Fruit fly (Drosophila melanogaster): ENCODE data around the gene CG32486.
A peak's percentile ranks its signal among the peaks of the same experiment; 100 is the strongest.

CG32486 gene

dm6 chr3L:3036951-3037586 is 33.6 kb downstream of the CG32486 start (continued):
- TF ChIP-seq ATbp (GFP tag; optimal IDR thresholded peaks at IDR 0.05) (no peak), zfh1 (GFP tag; IDR thresholded peaks at IDR 0.05) (no peak), HLH54F (GFP tag; optimal IDR thresholded peaks at IDR 0.05) (no peak), CG14965 (GFP tag; optimal IDR thresholded peaks at IDR 0.05; ENCODE audit: borderline replicate concordance) (no peak), ftz-f1 (GFP tag; optimal IDR thresholded peaks at IDR 0.05) (peak; percentile 76), D19B (GFP tag; optimal IDR thresholded peaks at IDR 0.05) (peak; percentile 73), CG42726 (GFP tag; IDR thresholded peaks at IDR 0.05; ENCODE audit: partially characterized antibody) (peak; percentile 22; the same call in 1 of the 2 replicates), CG12236 (GFP tag; optimal IDR thresholded peaks at IDR 0.05) (no peak), Lpt (GFP tag; optimal IDR thresholded peaks at IDR 0.05) (no peak), Oli (tag; optimal IDR thresholded peaks at IDR 0.05) (peak; percentile 7), CG12769 (tag; optimal IDR thresholded peaks at IDR 0.05) (peak; percentile 91), HLHmδ (GFP tag; optimal IDR thresholded peaks at IDR 0.05) (no peak), peb (GFP tag; IDR thresholded peaks at IDR 0.05) (no peak), seq (GFP tag; IDR thresholded peaks at IDR 0.05) (no peak), CG6813 (GFP tag; optimal IDR thresholded peaks at IDR 0.05) (no peak), gce (GFP tag; IDR thresholded peaks at IDR 0.05) (no peak), kni (GFP tag; optimal IDR thresholded peaks at IDR 0.05) (peak; percentile 45), wor (GFP tag; IDR thresholded peaks at IDR 0.05) (no peak), CG7963 (GFP tag; IDR thresholded peaks at IDR 0.05; ENCODE audit: partially characterized antibody) (no peak), CG18476 (GFP tag; optimal IDR thresholded peaks at IDR 0.05) (no peak), CG7987 (GFP tag; optimal IDR thresholded peaks at IDR 0.05) (peak; percentile 53), Usf (GFP tag; optimal IDR thresholded peaks at IDR 0.05) (no peak), CG17568 (GFP tag; optimal IDR thresholded peaks at IDR 0.05) (no peak), CG8478 (optimal IDR thresholded peaks at IDR 0.05) (no peak), Trl (optimal IDR thresholded peaks at IDR 0.05) (peak in 1 of 2 experiments; percentile 3), Trl (GFP tag; optimal IDR thresholded peaks at IDR 0.05) (no peak), CG4730 (GFP tag; IDR thresholded peaks at IDR 0.05) (no peak), sob (GFP tag; IDR thresholded peaks at IDR 0.05) (no peak), mam (GFP tag; optimal IDR thresholded peaks at IDR 0.05) (no peak), ro (GFP tag; IDR thresholded peaks at IDR 0.05) (no peak), CG3847 (GFP tag; IDR thresholded peaks at IDR 0.05) (no peak), Aef1 (GFP tag; IDR thresholded peaks at IDR 0.05) (no peak), CG14441 (GFP tag; IDR thresholded peaks at IDR 0.05) (peak; percentile 29; the same call in 1 of the 2 replicates), CG10543 (GFP tag; optimal IDR thresholded peaks at IDR 0.05) (peak; percentile 13), CG10565 (GFP tag; optimal IDR thresholded peaks at IDR 0.05) (no peak), CG16779 (GFP tag; IDR thresholded peaks at IDR 0.05) (no peak), Bteb2 (GFP tag; optimal IDR thresholded peaks at IDR 0.05) (no peak), Lim3 (GFP tag; IDR thresholded peaks at IDR 0.05) (no peak), Bgb (GFP tag; IDR thresholded peaks at IDR 0.05; ENCODE audit: partially characterized antibody) (no peak), slbo (GFP tag; IDR thresholded peaks at IDR 0.05) (0 out of 2 replicates have a peak, but pooled peaks have one; percentile 17), CG3838 (GFP tag; optimal IDR thresholded peaks at IDR 0.05) (no peak), CG9797 (GFP tag; optimal IDR thresholded peaks at IDR 0.05) (no peak), Dll (GFP tag; IDR thresholded peaks at IDR 0.05; ENCODE audit: partially characterized antibody) (no peak), chinmo (GFP tag; IDR thresholded peaks at IDR 0.05; ENCODE audit: partially characterized antibody) (peak; percentile 81; the same call in 3 of the 4 replicates), unpg (GFP tag; optimal IDR thresholded peaks at IDR 0.05) (no peak), ham (GFP tag; IDR thresholded peaks at IDR 0.05) (no peak), fd64A (GFP tag; optimal IDR thresholded peaks at IDR 0.05) (no peak), dmrt11E (tag; optimal IDR thresholded peaks at IDR 0.05) (no peak), H15 (GFP tag; IDR thresholded peaks at IDR 0.05) (no peak), Camta (GFP tag; optimal IDR thresholded peaks at IDR 0.05) (no peak), rib (GFP tag; IDR thresholded peaks at IDR 0.05) (0 out of 2 replicates have a peak, but pooled peaks have one; percentile 10)

Measured in whole organism, embryonic.